Worm (Caenorhabditis elegans) whole organism, late embryonic: Measurements from ENCODE around the gene hda-11.

ENCODE experiments used
- C08G9.2 ChIP-seq: sonication (generic microtip); optimal IDR thresholded peaks from 2 replicates; lab custom pipeline; 2016; ENCODE audit warnings: mild to moderate bottlenecking, missing genetic modification characterization, moderate library complexity, missing compliant biosample characterization
- F13H6.1 ChIP-seq: sonication (generic microtip); optimal IDR thresholded peaks from 2 replicates; lab custom pipeline; 2016; ENCODE audit warnings: missing genetic modification characterization, missing compliant biosample characterization
- Y22D7AL.16 ChIP-seq: sonication (generic microtip); optimal IDR thresholded peaks from 2 replicates; lab custom pipeline; 2016; ENCODE audit warnings: missing genetic modification characterization, missing compliant biosample characterization
- dve-1 ChIP-seq: sonication (generic microtip); optimal IDR thresholded peaks from 2 replicates; lab custom pipeline; 2017; ENCODE audit warnings: antibody characterized with exemption, mild to moderate bottlenecking, missing genetic modification characterization, missing compliant biosample characterization
- fkh-10 ChIP-seq: fragments of 150-350 bp; optimal IDR thresholded peaks from 2 replicates; lab custom pipeline; 2014; ENCODE audit warnings: missing biosample characterization, missing genetic modification reagents, missing genetic modification characterization
- nfya-1 ChIP-seq: sonication (generic microtip); optimal IDR thresholded peaks from 2 replicates; lab custom pipeline; 2017; ENCODE audit warnings: missing genetic modification characterization, mild to moderate bottlenecking, missing compliant biosample characterization, antibody characterized with exemption, moderate library complexity
- pag-3 ChIP-seq: sonication (generic microtip); optimal IDR thresholded peaks from 2 replicates; lab custom pipeline; 2016; ENCODE audit warnings: missing compliant biosample characterization, missing genetic modification characterization, borderline replicate concordance

DNA sequence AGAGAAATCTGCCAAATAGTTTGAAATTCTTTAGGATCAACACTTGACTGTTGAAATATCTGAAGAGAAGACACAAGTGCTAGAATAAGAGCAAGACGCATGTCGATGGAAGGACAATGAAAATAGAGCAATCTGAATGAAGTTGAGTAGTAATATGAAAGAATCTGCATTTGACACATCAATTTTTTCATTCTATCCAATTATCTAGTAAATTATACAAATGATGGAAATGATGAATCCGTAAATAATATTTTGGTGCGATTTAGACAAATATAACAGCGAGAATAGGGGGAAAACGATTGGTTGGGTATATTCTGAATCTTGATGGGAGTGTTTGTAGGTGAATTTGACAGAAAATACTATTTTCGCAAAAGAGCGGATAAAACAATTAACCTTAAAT is 6.7 kb downstream of the hda-11 start, which contains the start of gene txt-10:
- TF ChIP-seq pag-3 (tag; lab: Kevin White, UChicago) (no peak), Y22D7AL.16 (tag; lab: Kevin White, UChicago) (no peak), nfya-1 (no peak), C08G9.2 (tag; lab: Kevin White, UChicago) (no peak), fkh-10 (GFP tag; lab: Kevin White, UChicago) (no peak), dve-1 (no peak), F13H6.1 (tag; lab: Kevin White, UChicago) (no peak)
